Worm (Caenorhabditis elegans): ENCODE data around the gene F22E5.1.
"Not testable (repeated sequence)": the region's sequence is repeated elsewhere in the genome, so short reads cannot be mapped to it uniquely, and the experiment has no call there.

F22E5.1 gene

ce11 chrII:2673534-2673933 lies at the start of gene F22E5.1, which contains the start of gene F22E5.20:
Gene F22E5.1, plus strand, starts transcription at chrII:2673775.
Gene F22E5.20, minus strand, starts transcription at chrII:2673634.
- TF ChIP-seq B0310.2 (tag; optimal IDR thresholded peaks at IDR 0.05); tbx-11 (GFP tag; IDR thresholded peaks at IDR 0.05); F13C5.2 (tag; optimal IDR thresholded peaks at IDR 0.05): not testable (repeated sequence)

- TF ChIP-seq aly-1 (tag; optimal IDR thresholded peaks at IDR 0.05), result no peak
- TF ChIP-seq F13C5.2 (tag; optimal IDR thresholded peaks at IDR 0.05), result no peak
- TF ChIP-seq hmbx-1 (tag; optimal IDR thresholded peaks at IDR 0.05), result no peak
- no peak for TF ChIP-seq scrt-1 (GFP tag; IDR thresholded peaks at IDR 0.05)
- no peak for TF ChIP-seq sea-1 (GFP tag; conservative IDR thresholded peaks at IDR 0.05)
- TF ChIP-seq tbx-37 (GFP tag; conservative IDR thresholded peaks at IDR 0.05), result no peak
- no peak for TF ChIP-seq ceh-36 (tag; optimal IDR thresholded peaks at IDR 0.05)
- TF ChIP-seq ama-1 (optimal IDR thresholded peaks at IDR 0.05), result no peak
- TF ChIP-seq flt-1 (GFP tag; IDR thresholded peaks at IDR 0.05), result no peak
These were observed 48.8 kb upstream of the F22E5.1 start, which contains the start of gene lgc-28 for ce11 chrII:2624792-2625191. Gene lgc-28, plus strand, starts transcription at chrII:2625092.

ce11 chrII:2627154-2627799 lies 46.3 kb upstream of the F22E5.1 start, which contains the start of gene sri-71:
Gene sri-71, plus strand, starts transcription at chrII:2627749.
- TF ChIP-seq flt-1 (GFP tag; IDR thresholded peaks at IDR 0.05), result no peak
- TF ChIP-seq F13C5.2 (tag; optimal IDR thresholded peaks at IDR 0.05), result no peak
- TF ChIP-seq ama-1 (optimal IDR thresholded peaks at IDR 0.05), result no peak
- no peak for TF ChIP-seq hmbx-1 (tag; optimal IDR thresholded peaks at IDR 0.05)
- no peak for TF ChIP-seq hmg-4 (GFP tag; optimal IDR thresholded peaks at IDR 0.05)

- TF ChIP-seq aly-1 (tag; optimal IDR thresholded peaks at IDR 0.05), result no peak
- TF ChIP-seq pes-1 (GFP tag; IDR thresholded peaks at IDR 0.05), result no peak
- no peak for TF ChIP-seq hmg-4 (GFP tag; optimal IDR thresholded peaks at IDR 0.05)
- no peak for TF ChIP-seq ceh-36 (tag; optimal IDR thresholded peaks at IDR 0.05)
- TF ChIP-seq ama-1 (optimal IDR thresholded peaks at IDR 0.05), result no peak
- TF ChIP-seq ceh-13 (GFP tag; optimal IDR thresholded peaks at IDR 0.05), result no peak
- TF ChIP-seq hnd-1 (tag; optimal IDR thresholded peaks at IDR 0.05), result no peak
- no peak for TF ChIP-seq F13C5.2 (tag; optimal IDR thresholded peaks at IDR 0.05)
- TF ChIP-seq tbx-11 (GFP tag; IDR thresholded peaks at IDR 0.05), result no peak
- no peak for TF ChIP-seq tbx-37 (GFP tag; conservative IDR thresholded peaks at IDR 0.05)
- TF ChIP-seq flt-1 (GFP tag; IDR thresholded peaks at IDR 0.05), result no peak
- TF ChIP-seq sea-1 (GFP tag; conservative IDR thresholded peaks at IDR 0.05), result no peak
- TF ChIP-seq tra-4 (tag; optimal IDR thresholded peaks at IDR 0.05), result no peak
- TF ChIP-seq scrt-1 (GFP tag; IDR thresholded peaks at IDR 0.05), result no peak
- no peak for TF ChIP-seq ets-7 (tag; optimal IDR thresholded peaks at IDR 0.05)
These were observed 45.2 kb upstream of the F22E5.1 start for ce11 chrII:2628401-2628800.

ce11 chrII:2629270-2629669 lies 44.3 kb upstream of the F22E5.1 start, which contains the start of gene sri-37:
Gene sri-37, plus strand, starts transcription at chrII:2629570.
- TF ChIP-seq scrt-1 (GFP tag; IDR thresholded peaks at IDR 0.05) (no peak), ama-1 (optimal IDR thresholded peaks at IDR 0.05) (no peak), tbx-11 (GFP tag; IDR thresholded peaks at IDR 0.05) (no peak), ceh-13 (GFP tag; optimal IDR thresholded peaks at IDR 0.05) (no peak), ceh-36 (tag; optimal IDR thresholded peaks at IDR 0.05) (no peak), hmbx-1 (tag; optimal IDR thresholded peaks at IDR 0.05) (no peak), F13C5.2 (tag; optimal IDR thresholded peaks at IDR 0.05) (no peak), ets-7 (tag; optimal IDR thresholded peaks at IDR 0.05) (no peak)

ce11 chrII:2631169-2631568 lies 42.4 kb upstream of the F22E5.1 start, which contains the start of gene D2062.1:
Gene D2062.1, plus strand, starts transcription at chrII:2631469.
- TF ChIP-seq tra-4 (tag; optimal IDR thresholded peaks at IDR 0.05), result no peak
- TF ChIP-seq hnd-1 (tag; optimal IDR thresholded peaks at IDR 0.05), result no peak
- TF ChIP-seq flt-1 (GFP tag; IDR thresholded peaks at IDR 0.05), result no peak
- no peak for TF ChIP-seq sea-1 (GFP tag; conservative IDR thresholded peaks at IDR 0.05)
- TF ChIP-seq B0310.2 (tag; optimal IDR thresholded peaks at IDR 0.05), result no peak
- no peak for TF ChIP-seq ceh-13 (GFP tag; optimal IDR thresholded peaks at IDR 0.05)
- TF ChIP-seq scrt-1 (GFP tag; IDR thresholded peaks at IDR 0.05), result no peak
- TF ChIP-seq pes-1 (GFP tag; IDR thresholded peaks at IDR 0.05), result no peak
- TF ChIP-seq aly-1 (tag; optimal IDR thresholded peaks at IDR 0.05), result no peak
- TF ChIP-seq ceh-36 (tag; optimal IDR thresholded peaks at IDR 0.05), result no peak
- no peak for TF ChIP-seq hmbx-1 (tag; optimal IDR thresholded peaks at IDR 0.05)
- no peak for TF ChIP-seq ama-1 (optimal IDR thresholded peaks at IDR 0.05)

ce11 chrII:2632194-2632593 lies 41.4 kb upstream of the F22E5.1 start:
- TF ChIP-seq ceh-36 (tag; optimal IDR thresholded peaks at IDR 0.05), result peak; percentile 76

ce11 chrII:2637359-2637758 lies 36.2 kb upstream of the F22E5.1 start, which contains the start of gene F22E5.21:
Gene F22E5.21, minus strand, starts transcription at chrII:2637459.
- no peak for TF ChIP-seq aly-1 (tag; optimal IDR thresholded peaks at IDR 0.05)

ce11 chrII:2638062-2638461 lies 35.5 kb upstream of the F22E5.1 start, which contains the start of gene F22E5.9:
Gene F22E5.9, plus strand, starts transcription at chrII:2638388.
- TF ChIP-seq tbx-11 (GFP tag; IDR thresholded peaks at IDR 0.05), result no peak
- TF ChIP-seq tbx-37 (GFP tag; conservative IDR thresholded peaks at IDR 0.05), result no peak
- no peak for TF ChIP-seq hnd-1 (tag; optimal IDR thresholded peaks at IDR 0.05)
- TF ChIP-seq scrt-1 (GFP tag; IDR thresholded peaks at IDR 0.05), result no peak
- TF ChIP-seq hmbx-1 (tag; optimal IDR thresholded peaks at IDR 0.05), result no peak
- no peak for TF ChIP-seq ama-1 (optimal IDR thresholded peaks at IDR 0.05)
- no peak for TF ChIP-seq ceh-36 (tag; optimal IDR thresholded peaks at IDR 0.05)
- no peak for TF ChIP-seq aly-1 (tag; optimal IDR thresholded peaks at IDR 0.05)
- TF ChIP-seq sea-1 (GFP tag; conservative IDR thresholded peaks at IDR 0.05), result no peak
- TF ChIP-seq hmg-4 (GFP tag; optimal IDR thresholded peaks at IDR 0.05), result no peak
- TF ChIP-seq tra-4 (tag; optimal IDR thresholded peaks at IDR 0.05), result no peak
- no peak for TF ChIP-seq pes-1 (GFP tag; IDR thresholded peaks at IDR 0.05)
- TF ChIP-seq B0310.2 (tag; optimal IDR thresholded peaks at IDR 0.05), result no peak
- no peak for TF ChIP-seq ets-7 (tag; optimal IDR thresholded peaks at IDR 0.05)
- no peak for TF ChIP-seq ceh-13 (GFP tag; optimal IDR thresholded peaks at IDR 0.05)
- no peak for TF ChIP-seq flt-1 (GFP tag; IDR thresholded peaks at IDR 0.05)
- no peak for TF ChIP-seq F13C5.2 (tag; optimal IDR thresholded peaks at IDR 0.05)
